Fruit fly (Drosophila melanogaster) whole organism, wandering third instar larva: Measurements from ENCODE around the gene Edg78E.

Experiments used
- Abd-B ChIP-seq: fragments of >200 bp; optimal IDR thresholded peaks from 2 replicates; lab custom pipeline; 2017; ENCODE audit warnings: missing biosample characterization, missing genetic modification characterization
- CG9705 ChIP-seq: fragments of 200-800 bp; sonication (Bioruptor generic); optimal IDR thresholded peaks from 2 replicates; lab custom pipeline; 2018; ENCODE audit warnings: missing biosample characterization, mild to moderate bottlenecking, missing genetic modification characterization
- Dfd ChIP-seq: fragments of >200 bp; optimal IDR thresholded peaks from 2 replicates; lab custom pipeline; 2017; ENCODE audit warnings: missing biosample characterization, missing genetic modification characterization
- Myc ChIP-seq: fragments of >200 bp; optimal IDR thresholded peaks from 2 replicates; lab custom pipeline; 2017
- ey ChIP-seq: fragments of 200-800 bp; sonication (Bioruptor generic); optimal IDR thresholded peaks from 2 replicates; lab custom pipeline; 2016; ENCODE audit warnings: missing biosample characterization, missing genetic modification characterization
- lola ChIP-seq: fragments of >200 bp; optimal IDR thresholded peaks from 2 replicates; lab custom pipeline; 2017; ENCODE audit warnings: missing biosample characterization, missing genetic modification characterization
- pan ChIP-seq: fragments of >200 bp; optimal IDR thresholded peaks from 2 replicates; lab custom pipeline; 2017
- psq ChIP-seq: fragments of 200-800 bp; sonication (Bioruptor generic); optimal IDR thresholded peaks from 3 replicates; lab custom pipeline; 2017; ENCODE audit warnings: missing biosample characterization, mild to moderate bottlenecking, missing genetic modification characterization, moderate library complexity
- rgr ChIP-seq: fragments of 200-800 bp; sonication (Bioruptor generic); optimal IDR thresholded peaks from 3 replicates; lab custom pipeline; 2016; ENCODE audit warnings: missing biosample characterization, mild to moderate bottlenecking, missing genetic modification characterization

DNA sequence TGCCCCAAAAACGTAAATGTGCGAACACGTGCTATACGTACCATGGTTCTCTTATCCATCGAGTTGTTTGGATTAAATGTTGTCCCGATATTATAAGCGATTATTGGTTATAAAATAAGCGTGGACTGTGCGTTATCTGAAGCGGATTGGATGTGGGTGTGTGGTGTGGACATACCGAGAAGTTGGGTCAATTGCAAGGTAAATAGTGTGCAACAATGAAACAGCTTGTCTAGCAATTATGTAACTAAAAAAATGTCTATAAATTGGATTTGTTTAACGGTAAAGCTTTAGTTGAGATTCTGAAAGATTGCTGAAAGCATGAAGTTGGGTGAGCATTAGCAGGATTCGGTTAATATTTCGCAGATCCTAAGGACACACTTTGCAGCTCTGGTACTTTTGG lies 39.9 kb downstream of the Edg78E start, which contains the start of gene CG43218:
- TF ChIP-seq Dfd (GFP tag; lab: Kevin White, UChicago) = no peak
- TF ChIP-seq rgr = no peak
- TF ChIP-seq psq = no peak
- TF ChIP-seq pan (lab: Kevin White, UChicago) = no peak
- no peak for TF ChIP-seq Abd-B
- TF ChIP-seq CG9705 (GFP tag; lab: Kevin White, UChicago) = no peak
- no peak for TF ChIP-seq lola (GFP tag; lab: Kevin White, UChicago)
- no peak for TF ChIP-seq ey (GFP tag; lab: Kevin White, UChicago)
- TF ChIP-seq Myc = no peak
